Fruit fly (Drosophila melanogaster) whole organism, embryonic: Measurements from ENCODE around the gene CG10809.

Experiments used
- Atf3 ChIP-seq: fragments of 200-800 bp; sonication (Bioruptor generic); optimal IDR thresholded peaks from 3 replicates; lab custom pipeline; 2016; ENCODE audit warnings: missing biosample characterization, missing genetic modification characterization
- Atf6 ChIP-seq: fragments of 200-800 bp; sonication (Bioruptor generic); IDR thresholded peaks from 2 replicates; pipeline ENCODE4 v1.3.6; 2022; ENCODE audit warnings: missing biosample characterization, missing genetic modification characterization
- Bgb ChIP-seq: fragments of 200-800 bp; sonication (Bioruptor generic); IDR thresholded peaks from 2 replicates; pipeline ENCODE4 v1.3.6; 2022; ENCODE audit warnings: missing biosample characterization, missing genetic modification characterization; ENCODE audit not compliant: partially characterized antibody
- CG10431 ChIP-seq: fragments of 200-800 bp; sonication (Bioruptor generic); optimal IDR thresholded peaks from 3 replicates; lab custom pipeline; 2018; ENCODE audit warnings: missing biosample characterization, mild to moderate bottlenecking, missing genetic modification characterization
- CG14441 ChIP-seq: fragments of 200-800 bp; sonication (Bioruptor generic); IDR thresholded peaks from 2 replicates; pipeline ENCODE4 v1.3.6; 2022; ENCODE audit warnings: missing biosample characterization, missing genetic modification characterization
- CG15601 ChIP-seq: fragments of 200-800 bp; sonication (Bioruptor generic); optimal IDR thresholded peaks from 3 replicates; lab custom pipeline; 2019; ENCODE audit warnings: missing biosample characterization, mild to moderate bottlenecking, missing genetic modification characterization, moderate library complexity
- CG2199 ChIP-seq: fragments of 200-800 bp; sonication (Bioruptor generic); IDR thresholded peaks from 3 replicates; pipeline ENCODE4 v1.3.6; 2022; ENCODE audit warnings: missing biosample characterization, missing genetic modification characterization
- CG2678 ChIP-seq: fragments of 200-800 bp; sonication (Bioruptor generic); optimal IDR thresholded peaks from 3 replicates; lab custom pipeline; 2019; ENCODE audit warnings: missing biosample characterization, mild to moderate bottlenecking, missing genetic modification characterization, moderate library complexity
- CG2712 ChIP-seq: fragments of 200-800 bp; optimal IDR thresholded peaks from 3 replicates; lab custom pipeline; 2019; ENCODE audit warnings: missing biosample characterization, mild to moderate bottlenecking, missing genetic modification characterization, moderate library complexity
- CG31365 ChIP-seq: fragments of 200-800 bp; sonication (Bioruptor generic); optimal IDR thresholded peaks from 2 replicates; lab custom pipeline; 2018; ENCODE audit warnings: missing biosample characterization, mild to moderate bottlenecking, missing genetic modification characterization
- CG33557 ChIP-seq: fragments of 200-800 bp; sonication (Bioruptor generic); optimal IDR thresholded peaks from 2 replicates; lab custom pipeline; 2019; ENCODE audit warnings: missing biosample characterization, mild to moderate bottlenecking, missing genetic modification characterization, moderate library complexity
- CG4328 ChIP-seq: fragments of 200-800 bp; sonication (Bioruptor generic); optimal IDR thresholded peaks from 3 replicates; lab custom pipeline; 2017; ENCODE audit warnings: missing biosample characterization, missing genetic modification reagents, missing genetic modification characterization
- CG4404 ChIP-seq: fragments of 200-800 bp; sonication (Bioruptor generic); IDR thresholded peaks from 2 replicates; pipeline ENCODE4 v1.3.6; 2022; ENCODE audit warnings: missing biosample characterization, missing genetic modification characterization
- CG4730 ChIP-seq: fragments of 200-800 bp; sonication (Bioruptor generic); IDR thresholded peaks from 2 replicates; pipeline ENCODE4 v1.3.6; 2022; ENCODE audit warnings: missing biosample characterization, missing genetic modification characterization
- CG6654 ChIP-seq: fragments of 200-800 bp; sonication (Bioruptor generic); optimal IDR thresholded peaks from 2 replicates; lab custom pipeline; 2017; ENCODE audit warnings: missing biosample characterization, mild to moderate bottlenecking, missing genetic modification characterization
- CG7987 ChIP-seq: fragments of 200-800 bp; sonication (Bioruptor generic); optimal IDR thresholded peaks from 2 replicates; lab custom pipeline; 2018; ENCODE audit warnings: missing biosample characterization, mild to moderate bottlenecking, missing genetic modification characterization, moderate library complexity
- CG8478 ChIP-seq: fragments of >200 bp; optimal IDR thresholded peaks from 2 replicates; lab custom pipeline; 2018
- CG9215 ChIP-seq: fragments of 200-800 bp; sonication (Bioruptor generic); IDR thresholded peaks from 2 replicates; pipeline ENCODE4 v1.3.6; 2022; ENCODE audit warnings: missing biosample characterization, missing genetic modification characterization
- CG9797 ChIP-seq: fragments of 200-800 bp; sonication (Bioruptor generic); optimal IDR thresholded peaks from 3 replicates; lab custom pipeline; 2018; ENCODE audit warnings: missing biosample characterization, mild to moderate bottlenecking, missing genetic modification characterization
- Camta ChIP-seq: fragments of 200-800 bp; sonication (Bioruptor generic); optimal IDR thresholded peaks from 2 replicates; lab custom pipeline; 2016; ENCODE audit warnings: missing biosample characterization, missing genetic modification characterization
- Deaf1 ChIP-seq: fragments of 200-800 bp; optimal IDR thresholded peaks from 3 replicates; lab custom pipeline; 2019; ENCODE audit warnings: missing biosample characterization, mild to moderate bottlenecking, missing genetic modification characterization, moderate library complexity
- Dfd ChIP-seq, 2 experiments: fragments of >200 bp; optimal IDR thresholded peaks; 2 replicates each; lab custom pipeline; 2017; ENCODE audit warnings: missing biosample characterization in 2 of 2, missing genetic modification characterization in 2 of 2
- Fer1 ChIP-seq: fragments of 200-800 bp; sonication (Bioruptor generic); optimal IDR thresholded peaks from 2 replicates; lab custom pipeline; 2017; ENCODE audit warnings: missing biosample characterization, mild to moderate bottlenecking, missing genetic modification characterization
- Lpt ChIP-seq: fragments of >200 bp; optimal IDR thresholded peaks from 2 replicates; lab custom pipeline; 2018; ENCODE audit warnings: missing biosample characterization, missing genetic modification characterization
- Mad ChIP-seq: fragments of 200-800 bp; sonication (Bioruptor generic); optimal IDR thresholded peaks from 2 replicates; lab custom pipeline; 2016; ENCODE audit warnings: missing biosample characterization, missing genetic modification characterization
- Meics ChIP-seq: fragments of 200-800 bp; sonication (Bioruptor generic); optimal IDR thresholded peaks from 2 replicates; lab custom pipeline; 2017; ENCODE audit warnings: missing biosample characterization, mild to moderate bottlenecking, missing genetic modification characterization
- NC2α ChIP-seq: fragments of 200-800 bp; sonication (Bioruptor generic); optimal IDR thresholded peaks from 2 replicates; lab custom pipeline; 2016; ENCODE audit warnings: missing biosample characterization, missing genetic modification characterization
- NFAT ChIP-seq: fragments of 200-800 bp; sonication (Bioruptor generic); IDR thresholded peaks from 2 replicates; pipeline ENCODE4 v1.3.6; 2022; ENCODE audit warnings: missing biosample characterization, missing genetic modification characterization
- Nf-YB ChIP-seq: fragments of 200-800 bp; sonication (Bioruptor generic); optimal IDR thresholded peaks from 3 replicates; lab custom pipeline; 2019; ENCODE audit warnings: missing biosample characterization, mild to moderate bottlenecking, missing genetic modification characterization, moderate library complexity
- Oaz ChIP-seq: fragments of 200-800 bp; sonication (Bioruptor generic); IDR thresholded peaks from 2 replicates; pipeline ENCODE4 v1.3.6; 2022; ENCODE audit warnings: missing biosample characterization, missing genetic modification characterization
- Spps ChIP-seq: fragments of 200-800 bp; sonication (Bioruptor generic); optimal IDR thresholded peaks from 2 replicates; lab custom pipeline; 2018; ENCODE audit warnings: missing biosample characterization, mild to moderate bottlenecking, missing genetic modification characterization
- TFAM ChIP-seq: fragments of 200-800 bp; sonication (Bioruptor generic); optimal IDR thresholded peaks from 2 replicates; lab custom pipeline; 2017; ENCODE audit warnings: missing biosample characterization, missing genetic modification characterization, inconsistent platforms
- ac ChIP-seq: fragments of 200-800 bp; sonication (Bioruptor generic); optimal IDR thresholded peaks from 3 replicates; lab custom pipeline; 2017; ENCODE audit warnings: missing biosample characterization, mild to moderate bottlenecking, missing genetic modification characterization
- bbx ChIP-seq: fragments of 200-800 bp; sonication (Bioruptor generic); IDR thresholded peaks from 2 replicates; pipeline ENCODE4 v1.3.6; 2022; ENCODE audit warnings: missing biosample characterization, missing genetic modification characterization; ENCODE audit not compliant: partially characterized antibody
- crol ChIP-seq: fragments of 200-800 bp; sonication (Bioruptor generic); IDR thresholded peaks from 2 replicates; pipeline ENCODE4 v1.3.6; 2022; ENCODE audit warnings: missing biosample characterization, missing genetic modification characterization
- fd102C ChIP-seq: fragments of 200-800 bp; sonication (Bioruptor generic); optimal IDR thresholded peaks from 2 replicates; lab custom pipeline; 2018; ENCODE audit warnings: missing biosample characterization, mild to moderate bottlenecking, missing genetic modification characterization, moderate library complexity
- fd96Cb ChIP-seq: fragments of 200-800 bp; sonication (Bioruptor generic); optimal IDR thresholded peaks from 2 replicates; lab custom pipeline; 2018; ENCODE audit warnings: missing biosample characterization, mild to moderate bottlenecking, missing genetic modification characterization, moderate library complexity
- ftz-f1 ChIP-seq: fragments of 200-800 bp; sonication (Bioruptor generic); optimal IDR thresholded peaks from 2 replicates; lab custom pipeline; 2016; ENCODE audit warnings: missing biosample characterization, missing genetic modification characterization
- gfzf ChIP-seq: fragments of 200-800 bp; sonication (Bioruptor generic); optimal IDR thresholded peaks from 2 replicates; lab custom pipeline; 2016; ENCODE audit warnings: missing biosample characterization, mild to moderate bottlenecking, missing genetic modification characterization, moderate library complexity
- lmd ChIP-seq: fragments of 200-800 bp; sonication (Bioruptor generic); IDR thresholded peaks from 2 replicates; pipeline ENCODE4 v1.3.6; 2022; ENCODE audit warnings: missing biosample characterization, missing genetic modification characterization
- luna ChIP-seq: fragments of 200-800 bp; sonication (Bioruptor generic); optimal IDR thresholded peaks from 2 replicates; lab custom pipeline; 2016; ENCODE audit warnings: missing biosample characterization, missing genetic modification characterization
- oc ChIP-seq: fragments of 200-800 bp; sonication (Bioruptor generic); optimal IDR thresholded peaks from 2 replicates; lab custom pipeline; 2018; ENCODE audit warnings: missing biosample characterization, mild to moderate bottlenecking, missing genetic modification characterization, moderate library complexity
- pho ChIP-seq: fragments of 200-800 bp; sonication (Bioruptor generic); optimal IDR thresholded peaks from 2 replicates; lab custom pipeline; 2016; ENCODE audit warnings: missing biosample characterization, missing genetic modification characterization
- row ChIP-seq: fragments of 200-800 bp; sonication (Bioruptor generic); IDR thresholded peaks from 3 replicates; pipeline ENCODE4 v1.3.6; 2022; ENCODE audit warnings: missing biosample characterization, missing genetic modification characterization
- slbo ChIP-seq: fragments of 200-800 bp; sonication (Bioruptor generic); IDR thresholded peaks from 2 replicates; pipeline ENCODE4 v1.3.6; 2022; ENCODE audit warnings: missing biosample characterization, missing genetic modification characterization
- sna ChIP-seq: fragments of 200-800 bp; sonication (Bioruptor generic); IDR thresholded peaks from 2 replicates; pipeline ENCODE4 v1.3.6; 2022; ENCODE audit warnings: missing biosample characterization, missing genetic modification characterization; ENCODE audit not compliant: partially characterized antibody
- vfl ChIP-seq: fragments of 200-800 bp; sonication (Bioruptor generic); optimal IDR thresholded peaks from 2 replicates; lab custom pipeline; 2016; ENCODE audit warnings: missing biosample characterization, missing genetic modification characterization
- vvl ChIP-seq: fragments of 200-800 bp; sonication (Bioruptor generic); IDR thresholded peaks from 2 replicates; pipeline ENCODE4 v1.3.6; 2022; ENCODE audit warnings: missing biosample characterization, missing genetic modification characterization
- wdn ChIP-seq: fragments of 200-800 bp; sonication (Bioruptor generic); IDR thresholded peaks from 2 replicates; pipeline ENCODE4 v1.3.6; 2022; ENCODE audit warnings: missing biosample characterization, missing genetic modification characterization

Gene CG10809

dm6 chr3L:9856430-9857218 is 3.1 kb downstream of the CG10809 start (continued):
- no peak for TF ChIP-seq Camta
- peak; percentile 80 for TF ChIP-seq ac (GFP tag; lab: Kevin White, UChicago)
- peak; percentile 87 for TF ChIP-seq row (GFP tag; lab: Robert Waterston, UW)
- TF ChIP-seq luna (GFP tag; lab: Kevin White, UChicago), result no peak
- peak; percentile 88 for TF ChIP-seq CG33557 (GFP tag; lab: Kevin White, UChicago)
- peak; percentile 83 for TF ChIP-seq fd102C (GFP tag; lab: Kevin White, UChicago)
- peak; percentile 90 for TF ChIP-seq CG2678 (tag; lab: Kevin White, UChicago)
- peak; percentile 73 for TF ChIP-seq Atf6 (GFP tag; lab: Robert Waterston, UW)
- TF ChIP-seq Mad, result no peak
- no peak for TF ChIP-seq CG7987 (GFP tag; lab: Kevin White, UChicago)
- peak; percentile 79 for TF ChIP-seq CG4730
- TF ChIP-seq CG2712, result peak; percentile 97
- TF ChIP-seq NFAT (GFP tag; lab: Robert Waterston, UW), result peak; percentile 46; the same call in 1 of the 2 replicates
- TF ChIP-seq Fer1 (GFP tag; lab: Kevin White, UChicago), result peak; percentile 61
- TF ChIP-seq Dfd (GFP tag; optimal IDR thresholded peaks at IDR 0.05; lab: Kevin White, UChicago), result no peak
- peak; percentile 88 for TF ChIP-seq CG15601
- TF ChIP-seq CG9797, result no peak
- TF ChIP-seq wdn, result 0 out of 2 replicates have a peak, but pooled peaks have one; percentile 25
- no peak for TF ChIP-seq bbx (GFP tag; lab: Robert Waterston, UW)
- TF ChIP-seq oc, result peak; percentile 83
- TF ChIP-seq Bgb, result no peak
- no peak for TF ChIP-seq Atf3
- peak; percentile 89 for TF ChIP-seq CG4404 (GFP tag; lab: Robert Waterston, UW)
- TF ChIP-seq gfzf (GFP tag; lab: Kevin White, UChicago), result no peak
- TF ChIP-seq sna (GFP tag; lab: Robert Waterston, UW), result no peak
- TF ChIP-seq CG31365 (tag; lab: Kevin White, UChicago), result no peak
- TF ChIP-seq CG6654 (GFP tag; lab: Kevin White, UChicago), result peak; percentile 34
- peak; percentile 92 for TF ChIP-seq Spps
- peak; percentile 66 for TF ChIP-seq CG14441 (GFP tag; lab: Robert Waterston, UW)
- no peak for TF ChIP-seq crol (GFP tag; lab: Robert Waterston, UW)
- TF ChIP-seq ftz-f1 (GFP tag; lab: Kevin White, UChicago), result no peak
- TF ChIP-seq pho (GFP tag; lab: Kevin White, UChicago), result no peak
- peak; percentile 58 for TF ChIP-seq CG10431 (GFP tag; lab: Kevin White, UChicago)
- peak; percentile 94 for TF ChIP-seq vvl
- peak; percentile 62 for TF ChIP-seq Nf-YB (GFP tag; lab: Kevin White, UChicago)
- no peak for TF ChIP-seq CG8478 (lab: Kevin White, UChicago)
- peak; percentile 81 for TF ChIP-seq lmd (GFP tag; lab: Robert Waterston, UW)
- peak; percentile 59 for TF ChIP-seq CG9215 (GFP tag; lab: Robert Waterston, UW)
- TF ChIP-seq Meics (GFP tag; lab: Kevin White, UChicago), result peak; percentile 69
- TF ChIP-seq slbo (GFP tag; lab: Robert Waterston, UW), result peak; percentile 69
- TF ChIP-seq TFAM (GFP tag; lab: Kevin White, UChicago), result peak; percentile 57
- no peak for TF ChIP-seq Oaz (GFP tag; lab: Robert Waterston, UW)
- no peak for TF ChIP-seq Lpt (GFP tag; lab: Kevin White, UChicago)
- TF ChIP-seq fd96Cb, result peak; percentile 89
- no peak for TF ChIP-seq NC2α
- TF ChIP-seq CG2199, result no peak; the same call in 2 of the 3 replicates
- peak; percentile 40 for TF ChIP-seq CG4328 (GFP tag; lab: Kevin White, UChicago)
- peak; percentile 68 for TF ChIP-seq Deaf1
- TF ChIP-seq vfl (GFP tag; lab: Kevin White, UChicago), result no peak
